Worm (Caenorhabditis elegans) whole organism, young adult: ENCODE results near the gene ugt-9.

Source experiments
- ceh-100 ChIP-seq: fragments of 200-800 bp; sonication (Bioruptor generic); IDR thresholded peaks from 2 replicates; pipeline ENCODE4 v1.3.6; 2022; ENCODE audit warnings: missing genetic modification reagents, missing genetic modification characterization, missing compliant biosample characterization
- chd-7 ChIP-seq: sonication (generic microtip); optimal IDR thresholded peaks from 2 replicates; lab custom pipeline; 2016; ENCODE audit warnings: mild to moderate bottlenecking, missing genetic modification characterization, moderate library complexity, missing compliant biosample characterization
- dox-1 ChIP-seq: fragments of 200-800 bp; sonication (Bioruptor generic); IDR thresholded peaks from 2 replicates; pipeline ENCODE4 v1.3.6; 2022; ENCODE audit warnings: missing genetic modification reagents, missing genetic modification characterization, missing compliant biosample characterization
- hmg-1.2 ChIP-seq: fragments of 200-800 bp; sonication (Bioruptor generic); IDR thresholded peaks from 2 replicates; pipeline ENCODE4 v1.3.6; 2022; ENCODE audit warnings: missing genetic modification reagents, missing genetic modification characterization, missing compliant biosample characterization
- nhr-80 ChIP-seq: sonication (generic microtip); optimal IDR thresholded peaks from 2 replicates; lab custom pipeline; 2016; ENCODE audit warnings: missing genetic modification characterization, missing compliant biosample characterization
- sea-2 ChIP-seq: fragments of 200-800 bp; sonication (Bioruptor generic); IDR thresholded peaks from 2 replicates; pipeline ENCODE4 v1.3.6; 2022; ENCODE audit warnings: missing genetic modification characterization, missing compliant biosample characterization
- unc-130 ChIP-seq: sonication (generic microtip); optimal IDR thresholded peaks from 2 replicates; lab custom pipeline; 2016; ENCODE audit warnings: missing genetic modification reagents, missing genetic modification characterization, missing compliant biosample characterization
- ztf-18 ChIP-seq: sonication (generic microtip); optimal IDR thresholded peaks from 2 replicates; lab custom pipeline; 2016; ENCODE audit warnings: missing genotype, mild to moderate bottlenecking, missing genetic modification characterization, missing compliant biosample characterization

- no peak for TF ChIP-seq chd-7 (tag; lab: Kevin White, UChicago)
- no peak for TF ChIP-seq ztf-18 (tag; lab: Kevin White, UChicago)
- no peak for TF ChIP-seq hmg-1.2 (GFP tag; lab: Robert Waterston, UW)
- TF ChIP-seq ceh-100 (GFP tag; lab: Robert Waterston, UW): no peak
- no peak for TF ChIP-seq dox-1 (GFP tag; lab: Robert Waterston, UW)
- no peak for TF ChIP-seq unc-130 (GFP tag; lab: Kevin White, UChicago)
- TF ChIP-seq nhr-80 (tag; lab: Kevin White, UChicago): no peak
- TF ChIP-seq sea-2 (GFP tag; lab: Robert Waterston, UW): no peak
Measured at ce11 chrV:4924618-4925017, 28.8 kb downstream of the ugt-9 start, which contains the start of gene srh-20.
